Worm (Caenorhabditis elegans) whole organism, late embryonic: Measurements from ENCODE around the gene T19B10.12.

Experiments used
- ceh-14 ChIP-seq: sonication (generic microtip); optimal IDR thresholded peaks from 2 replicates; lab custom pipeline; 2016; ENCODE audit warnings: missing genotype, missing genetic modification characterization, missing compliant biosample characterization
- pqm-1 ChIP-seq: sonication (generic microtip); optimal IDR thresholded peaks from 2 replicates; lab custom pipeline; 2016; ENCODE audit warnings: missing genetic modification characterization, missing compliant biosample characterization
- sox-4 ChIP-seq: sonication (generic microtip); optimal IDR thresholded peaks from 2 replicates; lab custom pipeline; 2017; ENCODE audit warnings: mild to moderate bottlenecking, missing genetic modification characterization, inconsistent platforms, missing compliant biosample characterization

DNA sequence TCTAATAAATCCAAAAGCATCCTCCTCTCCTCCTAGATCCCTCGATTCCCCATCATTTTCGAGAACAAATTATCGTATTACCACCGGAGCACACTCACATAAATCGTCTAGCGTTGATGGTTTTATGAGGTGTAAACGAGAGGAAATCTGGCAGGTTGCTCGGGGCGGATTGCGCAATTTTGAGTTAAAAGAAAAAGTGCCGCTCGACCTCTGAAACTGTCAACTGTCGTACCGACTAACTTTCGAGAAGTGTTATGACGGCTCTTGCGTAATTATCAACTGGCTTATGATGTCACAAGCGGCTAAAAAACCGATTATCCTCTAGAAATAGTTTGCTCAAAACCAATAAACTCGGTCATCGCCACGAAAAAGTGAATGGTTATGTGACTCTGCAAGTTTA is 44.4 kb upstream of the T19B10.12 start:
- TF ChIP-seq ceh-14, result no peak
- no peak for TF ChIP-seq sox-4 (tag; lab: Kevin White, UChicago)
- TF ChIP-seq pqm-1 (tag; lab: Kevin White, UChicago), result no peak
